Fruit fly (Drosophila melanogaster) whole organism, embryonic: Measurements from ENCODE around the gene ImpL1.

ENCODE experiments used
- Atf3 ChIP-seq: fragments of 200-800 bp; sonication (Bioruptor generic); optimal IDR thresholded peaks from 3 replicates; lab custom pipeline; 2016; ENCODE audit warnings: missing biosample characterization, missing genetic modification characterization
- CG10209 ChIP-seq: fragments of 200-800 bp; sonication (Bioruptor generic); optimal IDR thresholded peaks from 3 replicates; lab custom pipeline; 2017; ENCODE audit warnings: missing biosample characterization, mild to moderate bottlenecking, missing genetic modification characterization, missing genetic modification reagents
- CG10654 ChIP-seq: fragments of 200-800 bp; sonication (Bioruptor generic); optimal IDR thresholded peaks from 2 replicates; lab custom pipeline; 2016; ENCODE audit warnings: missing biosample characterization, missing genetic modification characterization
- CG10979 ChIP-seq: fragments of 200-800 bp; sonication (Bioruptor generic); optimal IDR thresholded peaks from 2 replicates; lab custom pipeline; 2018; ENCODE audit warnings: missing biosample characterization, mild to moderate bottlenecking, missing genetic modification characterization, moderate library complexity
- CG11695 ChIP-seq: fragments of 200-800 bp; sonication (Bioruptor generic); IDR thresholded peaks from 3 replicates; pipeline ENCODE4 v1.3.6; 2022; ENCODE audit warnings: missing biosample characterization, missing genetic modification characterization
- CG12071 ChIP-seq: fragments of 200-800 bp; sonication (Bioruptor generic); optimal IDR thresholded peaks from 3 replicates; lab custom pipeline; 2018; ENCODE audit warnings: missing biosample characterization, mild to moderate bottlenecking, missing genetic modification characterization
- CG12219 ChIP-seq: fragments of 200-800 bp; sonication (Bioruptor generic); optimal IDR thresholded peaks from 3 replicates; lab custom pipeline; 2018; ENCODE audit warnings: missing biosample characterization, mild to moderate bottlenecking, missing genetic modification characterization
- CG12942 ChIP-seq: fragments of 200-800 bp; sonication (Bioruptor generic); optimal IDR thresholded peaks from 3 replicates; lab custom pipeline; 2016; ENCODE audit warnings: missing biosample characterization, missing genetic modification characterization
- CG13287 ChIP-seq: fragments of 200-800 bp; sonication (Bioruptor generic); IDR thresholded peaks from 2 replicates; pipeline ENCODE4 v1.3.6; 2022; ENCODE audit warnings: missing biosample characterization, missing genetic modification characterization; ENCODE audit not compliant: partially characterized antibody
- CG15514 ChIP-seq: fragments of 200-800 bp; sonication (Bioruptor generic); optimal IDR thresholded peaks from 3 replicates; lab custom pipeline; 2017; ENCODE audit warnings: missing biosample characterization, missing genetic modification characterization, mild to moderate bottlenecking, moderate library complexity, missing genetic modification reagents
- CG15696 ChIP-seq: fragments of 200-800 bp; sonication (Bioruptor generic); optimal IDR thresholded peaks from 2 replicates; lab custom pipeline; 2019; ENCODE audit warnings: missing biosample characterization, mild to moderate bottlenecking, missing genetic modification characterization, moderate library complexity
- CG17912 ChIP-seq: fragments of 200-800 bp; sonication (Bioruptor generic); optimal IDR thresholded peaks from 2 replicates; lab custom pipeline; 2018; ENCODE audit warnings: missing biosample characterization, mild to moderate bottlenecking, missing genetic modification characterization
- CG18011 ChIP-seq: fragments of 200-800 bp; sonication (Bioruptor generic); optimal IDR thresholded peaks from 2 replicates; lab custom pipeline; 2017; ENCODE audit warnings: missing biosample characterization, missing genetic modification characterization, mild to moderate bottlenecking, moderate library complexity, missing genotype
- CG3065 ChIP-seq: fragments of 200-800 bp; sonication (Bioruptor generic); optimal IDR thresholded peaks from 2 replicates; lab custom pipeline; 2016; ENCODE audit warnings: missing biosample characterization, missing genetic modification characterization
- CG32532 ChIP-seq: fragments of 200-800 bp; sonication (Bioruptor generic); IDR thresholded peaks from 2 replicates; pipeline ENCODE4 v1.3.6; 2022; ENCODE audit warnings: missing biosample characterization, missing genetic modification characterization
- CG5180 ChIP-seq: fragments of 200-800 bp; sonication (Bioruptor generic); optimal IDR thresholded peaks from 3 replicates; lab custom pipeline; 2017; ENCODE audit warnings: missing biosample characterization, missing genetic modification characterization, mild to moderate bottlenecking, moderate library complexity, missing genetic modification reagents
- CG5245 ChIP-seq: fragments of 200-800 bp; sonication (Bioruptor generic); optimal IDR thresholded peaks from 3 replicates; lab custom pipeline; 2016; ENCODE audit warnings: missing biosample characterization, missing genetic modification characterization
- CG7839 ChIP-seq: fragments of 200-800 bp; sonication (Bioruptor generic); optimal IDR thresholded peaks from 3 replicates; lab custom pipeline; 2018; ENCODE audit warnings: missing biosample characterization, mild to moderate bottlenecking, missing genetic modification characterization, moderate library complexity
- CG8281 ChIP-seq: fragments of 200-800 bp; sonication (Bioruptor generic); optimal IDR thresholded peaks from 2 replicates; lab custom pipeline; 2018; ENCODE audit warnings: missing biosample characterization, mild to moderate bottlenecking, missing genetic modification characterization, moderate library complexity
- CG8478 ChIP-seq: fragments of >200 bp; optimal IDR thresholded peaks from 2 replicates; lab custom pipeline; 2018
- CHES-1-like ChIP-seq: fragments of 200-800 bp; sonication (Bioruptor generic); optimal IDR thresholded peaks from 2 replicates; lab custom pipeline; 2016; ENCODE audit warnings: missing biosample characterization, missing genetic modification characterization
- Chrac-16 ChIP-seq: fragments of 200-800 bp; sonication (Bioruptor generic); optimal IDR thresholded peaks from 3 replicates; lab custom pipeline; 2016; ENCODE audit warnings: missing biosample characterization, missing genetic modification characterization
- D ChIP-seq, 2 experiments: fragments of 200-800 bp in 1 of 2; fragments of >200 bp in 1 of 2; sonication (Bioruptor generic) in 1 of 2; optimal IDR thresholded peaks; 2 replicates in 1 of 2; 3 replicates in 1 of 2; lab custom pipeline; 2017; ENCODE audit warnings: mild to moderate bottlenecking in 1 of 2, missing biosample characterization in 1 of 2, missing genetic modification characterization in 1 of 2, missing genetic modification reagents in 1 of 2
- Dad ChIP-seq: fragments of 200-800 bp; sonication (Bioruptor generic); optimal IDR thresholded peaks from 3 replicates; lab custom pipeline; 2016; ENCODE audit warnings: missing biosample characterization, missing genetic modification characterization
- Drgx ChIP-seq: fragments of 200-800 bp; sonication (Bioruptor generic); IDR thresholded peaks from 2 replicates; pipeline ENCODE4 v1.3.6; 2022; ENCODE audit warnings: missing biosample characterization, missing genetic modification characterization
- E2f2 ChIP-seq: fragments of 200-800 bp; sonication (Bioruptor generic); IDR thresholded peaks from 2 replicates; pipeline ENCODE4 v1.3.6; 2022; ENCODE audit warnings: missing biosample characterization, missing genetic modification characterization
- Gug ChIP-seq: fragments of 200-800 bp; sonication (Bioruptor generic); IDR thresholded peaks from 4 replicates; pipeline ENCODE4 v1.3.6; 2022; ENCODE audit warnings: missing biosample characterization, missing genetic modification characterization
- Nf-YC ChIP-seq: fragments of 200-800 bp; optimal IDR thresholded peaks from 3 replicates; lab custom pipeline; 2019; ENCODE audit warnings: missing biosample characterization, mild to moderate bottlenecking, missing genetic modification characterization, moderate library complexity
- Pdp1 ChIP-seq, 2 experiments: fragments of 200-800 bp; sonication (Bioruptor generic); optimal IDR thresholded peaks; 3 replicates each; lab custom pipeline; 2016; ENCODE audit warnings: missing biosample characterization in 2 of 2, missing genetic modification characterization in 2 of 2, mild to moderate bottlenecking in 1 of 2, moderate library complexity in 1 of 2
- Rx ChIP-seq: fragments of 200-800 bp; sonication (Bioruptor generic); IDR thresholded peaks from 2 replicates; pipeline ENCODE4 v1.3.6; 2022; ENCODE audit warnings: missing biosample characterization, missing genetic modification characterization
- Side ChIP-seq: fragments of 200-800 bp; sonication (Bioruptor generic); optimal IDR thresholded peaks from 2 replicates; lab custom pipeline; 2016; ENCODE audit warnings: missing biosample characterization, missing genetic modification characterization
- Ssrp ChIP-seq: fragments of 200-800 bp; sonication (Bioruptor generic); optimal IDR thresholded peaks from 2 replicates; lab custom pipeline; 2018; ENCODE audit warnings: missing biosample characterization, mild to moderate bottlenecking, missing genetic modification characterization, moderate library complexity
- Tbp ChIP-seq: fragments of >200 bp; optimal IDR thresholded peaks from 2 replicates; lab custom pipeline; 2018; ENCODE audit warnings: missing biosample characterization, missing genetic modification characterization
- bsh ChIP-seq, 2 experiments: fragments of 200-800 bp; sonication (Bioruptor generic); optimal IDR thresholded peaks; 2 replicates each; lab custom pipeline; 2017 to 2018; ENCODE audit warnings: mild to moderate bottlenecking in 2 of 2, missing biosample characterization in 2 of 2, missing genetic modification characterization in 2 of 2, moderate library complexity in 1 of 2
- cas ChIP-seq: fragments of 200-800 bp; sonication (Bioruptor generic); IDR thresholded peaks from 2 replicates; pipeline ENCODE4 v1.3.6; 2022; ENCODE audit warnings: missing biosample characterization, missing genetic modification characterization
- crol ChIP-seq: fragments of 200-800 bp; sonication (Bioruptor generic); IDR thresholded peaks from 2 replicates; pipeline ENCODE4 v1.3.6; 2022; ENCODE audit warnings: missing biosample characterization, missing genetic modification characterization
- danr ChIP-seq: fragments of 200-800 bp; sonication (Bioruptor generic); IDR thresholded peaks from 2 replicates; pipeline ENCODE4 v1.3.6; 2022; ENCODE audit warnings: missing biosample characterization, missing genetic modification characterization
- disco-r ChIP-seq: fragments of 200-800 bp; sonication (Bioruptor generic); optimal IDR thresholded peaks from 2 replicates; lab custom pipeline; 2016; ENCODE audit warnings: missing biosample characterization, missing genetic modification characterization
- exex ChIP-seq: fragments of 200-800 bp; sonication (Bioruptor generic); optimal IDR thresholded peaks from 4 replicates; lab custom pipeline; 2018; ENCODE audit warnings: missing biosample characterization, mild to moderate bottlenecking, missing genetic modification characterization, moderate library complexity
- grn ChIP-seq: fragments of 200-800 bp; sonication (Bioruptor generic); optimal IDR thresholded peaks from 3 replicates; lab custom pipeline; 2017; ENCODE audit warnings: missing biosample characterization, missing genetic modification characterization
- gsb ChIP-seq: fragments of 200-800 bp; sonication (Bioruptor generic); IDR thresholded peaks from 2 replicates; pipeline ENCODE4 v1.3.6; 2022; ENCODE audit warnings: missing biosample characterization, missing genetic modification characterization
- ind ChIP-seq: fragments of 200-800 bp; sonication (Bioruptor generic); optimal IDR thresholded peaks from 3 replicates; lab custom pipeline; 2016; ENCODE audit warnings: missing biosample characterization, missing genetic modification characterization
- kay ChIP-seq: fragments of 200-800 bp; sonication (Bioruptor generic); optimal IDR thresholded peaks from 2 replicates; lab custom pipeline; 2016; ENCODE audit warnings: missing biosample characterization, missing genetic modification characterization
- lmd ChIP-seq: fragments of 200-800 bp; sonication (Bioruptor generic); IDR thresholded peaks from 2 replicates; pipeline ENCODE4 v1.3.6; 2022; ENCODE audit warnings: missing biosample characterization, missing genetic modification characterization
- lola ChIP-seq, 3 experiments: fragments of >200 bp in 2 of 3; fragments of 200-800 bp in 1 of 3; sonication (Bioruptor generic) in 1 of 3; optimal IDR thresholded peaks; 2 replicates each; lab custom pipeline; 2017 to 2019; ENCODE audit warnings: missing biosample characterization in 3 of 3, missing genetic modification characterization in 3 of 3, mild to moderate bottlenecking in 1 of 3, moderate library complexity in 1 of 3
- nerfin-1 ChIP-seq: fragments of 200-800 bp; sonication (Bioruptor generic); optimal IDR thresholded peaks from 3 replicates; lab custom pipeline; 2019; ENCODE audit warnings: missing biosample characterization, mild to moderate bottlenecking, missing genetic modification characterization, moderate library complexity
- pan ChIP-seq, 4 experiments: fragments of >200 bp in 3 of 4; fragments of 200-800 bp in 1 of 4; sonication (Bioruptor generic) in 1 of 4; optimal IDR thresholded peaks in 3 of 4; IDR thresholded peaks in 1 of 4; 2 replicates each; pipeline versions ENCODE4 v1.3.6 to Lab custom; 2017 to 2022; ENCODE audit warnings: missing biosample characterization in 2 of 4, missing genetic modification characterization in 2 of 4, mixed read lengths in 1 of 4
- sens ChIP-seq: fragments of 200-800 bp; sonication (Bioruptor generic); peaks from one replicate; lab custom pipeline; 2016; ENCODE audit warnings: missing biosample characterization, missing genetic modification characterization
- sim ChIP-seq: fragments of 200-800 bp; sonication (Bioruptor generic); IDR thresholded peaks from 2 replicates; pipeline ENCODE4 v1.3.6; 2022; ENCODE audit warnings: missing biosample characterization, missing genetic modification characterization

ImpL1 gene

DNA sequence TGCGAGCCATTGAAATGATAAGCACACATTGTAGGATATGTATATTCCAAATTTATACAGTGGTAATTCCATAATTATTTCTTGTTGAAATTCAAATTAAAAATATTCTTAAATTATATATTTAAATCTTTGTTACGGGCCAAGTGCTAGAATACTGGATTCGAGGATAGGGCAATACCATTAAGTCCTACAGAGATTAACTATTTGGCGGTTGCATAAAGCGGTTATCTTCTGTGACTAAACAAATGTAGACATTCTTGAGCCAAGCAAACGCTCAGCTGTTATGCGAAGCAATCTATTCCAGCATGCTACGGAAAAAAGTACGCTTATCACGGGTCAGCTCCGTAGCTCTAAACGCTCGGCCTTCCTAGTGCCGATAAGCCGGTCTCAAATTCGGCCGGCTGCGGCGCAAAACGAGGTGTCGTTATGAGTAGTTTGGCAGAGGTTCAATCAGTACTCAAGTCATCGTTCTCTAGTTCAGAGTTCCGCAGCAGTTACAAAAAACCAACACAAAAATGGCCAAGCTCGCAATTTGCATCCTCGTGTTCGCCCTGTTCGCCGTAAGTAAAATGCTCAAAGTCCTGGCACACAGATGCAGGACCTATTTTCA, 26.4 kb upstream of the ImpL1 start, which contains the start of gene Nplp2 (continued):
- TF ChIP-seq nerfin-1 (tag; lab: Kevin White, UChicago) (no peak), Rx (GFP tag; lab: Robert Waterston, UW) (0 out of 2 replicates have a peak, but pooled peaks have one; percentile 6), E2f2 (GFP tag; lab: Robert Waterston, UW) (no peak), Gug (peak; percentile 41; the same call in 1 of the 4 replicates), CG12219 (GFP tag; lab: Kevin White, UChicago) (peak; percentile 24), CG8478 (lab: Kevin White, UChicago) (no peak), CG12942 (no peak), CG32532 (GFP tag; lab: Robert Waterston, UW) (peak; percentile 75), CG10654 (GFP tag; lab: Kevin White, UChicago) (no peak), disco-r (GFP tag; lab: Kevin White, UChicago) (no peak), CG15696 (tag; lab: Kevin White, UChicago) (peak; percentile 72), CG10209 (GFP tag; lab: Kevin White, UChicago) (peak; percentile 56), CG3065 (GFP tag; lab: Kevin White, UChicago) (no peak), CG11695 (GFP tag; lab: Robert Waterston, UW) (0 out of 3 replicates have a peak, but pooled peaks have one; percentile 39), lola (GFP tag; optimal IDR thresholded peaks at IDR 0.05; lab: Kevin White, UChicago) (no peak), Drgx (GFP tag; lab: Robert Waterston, UW) (no peak), kay (GFP tag; lab: Kevin White, UChicago) (no peak), Atf3 (GFP tag; lab: Kevin White, UChicago) (no peak), CG8281 (tag; lab: Kevin White, UChicago) (peak; percentile 41), CG7839 (tag; lab: Kevin White, UChicago) (peak; percentile 80), CG5245 (GFP tag; lab: Kevin White, UChicago) (peak; percentile 4), Dad (GFP tag; lab: Kevin White, UChicago) (no peak), gsb (no peak), CHES-1-like (GFP tag; lab: Kevin White, UChicago) (no peak), CG5180 (GFP tag; lab: Kevin White, UChicago) (no peak), grn (no peak), Nf-YC (no peak), crol (GFP tag; lab: Robert Waterston, UW) (no peak), CG10979 (tag; lab: Kevin White, UChicago) (no peak), pan (optimal IDR thresholded peaks at IDR 0.05; lab: Kevin White, UChicago) (no peak), pan (GFP tag; optimal IDR thresholded peaks at IDR 0.05 in 1 of 2, IDR thresholded peaks at IDR 0.05 in 1 of 2) (peak in 1 of 2 experiments; percentile 40), D (optimal IDR thresholded peaks at IDR 0.05; lab: Kevin White, UChicago) (no peak), D (GFP tag; optimal IDR thresholded peaks at IDR 0.05; lab: Kevin White, UChicago) (no peak), Tbp (GFP tag; lab: Kevin White, UChicago) (no peak), cas (GFP tag; lab: Robert Waterston, UW) (no peak), lmd (GFP tag; lab: Robert Waterston, UW) (peak; percentile 75), CG13287 (GFP tag; lab: Robert Waterston, UW) (no peak), sens (GFP tag; lab: Kevin White, UChicago) (peak; percentile 79), Chrac-16 (GFP tag; lab: Kevin White, UChicago) (peak; percentile 9), CG17912 (GFP tag; lab: Kevin White, UChicago) (no peak), CG12071 (GFP tag; lab: Kevin White, UChicago) (no peak), bsh (GFP tag; optimal IDR thresholded peaks at IDR 0.05; lab: Kevin White, UChicago) (no peak), Side (GFP tag; lab: Kevin White, UChicago) (no peak), Pdp1 (GFP tag; optimal IDR thresholded peaks at IDR 0.05; lab: Kevin White, UChicago) (peak in 1 of 2 experiments; percentile 56), danr (GFP tag; lab: Robert Waterston, UW) (peak; percentile 16; the same call in 1 of the 2 replicates), Ssrp (tag; lab: Kevin White, UChicago) (no peak), CG15514 (GFP tag; lab: Kevin White, UChicago) (peak; percentile 13), sim (GFP tag; lab: Robert Waterston, UW) (no peak), exex (no peak), ind (peak; percentile 22), CG18011 (GFP tag; lab: Kevin White, UChicago) (no peak)
